Fruit fly (Drosophila melanogaster) S2 (cell line): Measurements from ENCODE around the gene CG3635.

Source experiments
- CG8478 ChIP-seq: fragments of >200 bp; optimal IDR thresholded peaks from 2 replicates; lab custom pipeline; 2018
- CTCF ChIP-seq, 2 experiments: fragments of >200 bp; optimal IDR thresholded peaks; 2 replicates each; lab custom pipeline; 2018

CG3635 gene

DNA sequence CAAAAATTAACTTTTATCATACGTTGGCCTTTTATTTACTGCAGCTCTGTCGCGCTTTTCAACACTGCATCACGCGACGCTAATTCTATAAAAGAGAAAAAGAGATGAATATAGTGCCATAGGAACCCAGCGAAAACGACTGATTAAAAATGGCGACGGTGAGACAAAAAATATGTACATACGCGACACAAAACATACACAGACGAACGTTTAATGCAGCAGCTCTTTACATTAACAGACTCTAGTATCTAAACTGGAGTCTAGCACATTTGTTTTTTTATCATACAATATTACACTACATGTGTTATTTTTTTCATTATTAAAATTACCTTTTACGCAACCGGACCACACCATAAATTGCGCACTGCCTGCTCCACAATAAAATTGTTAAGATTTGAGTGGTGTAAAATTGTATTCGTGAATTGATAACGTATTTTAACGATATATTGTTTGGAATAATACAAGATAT, 6.6 kb upstream of the CG3635 start:
- TF ChIP-seq CTCF (optimal IDR thresholded peaks at IDR 0.05; lab: Kevin White, UChicago): no peak
- no peak for TF ChIP-seq CG8478 (lab: Kevin White, UChicago)

DNA sequence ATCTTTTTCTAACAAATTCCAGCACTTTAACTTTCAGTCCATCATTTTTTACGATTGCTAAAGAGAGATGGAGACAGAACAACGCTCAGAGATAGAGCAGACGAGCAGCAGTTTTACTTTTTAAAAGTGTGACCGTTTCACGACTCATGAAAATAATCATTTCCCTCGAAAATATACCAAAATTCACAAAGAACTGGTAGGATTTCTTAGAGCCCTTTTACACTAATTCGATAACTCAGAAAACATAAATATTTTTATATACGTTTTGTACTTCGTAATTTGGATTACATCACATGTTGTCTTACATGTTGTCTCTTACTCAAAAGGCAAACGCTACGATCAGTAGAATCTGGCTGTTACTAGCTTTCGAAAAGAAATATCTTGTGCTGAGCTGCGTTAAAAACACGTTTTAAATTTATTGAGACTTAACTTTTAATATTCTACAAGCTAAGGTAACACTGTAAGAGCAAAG, 6.1 kb upstream of the CG3635 start, which contains the start of gene Clamp:
Gene Clamp, minus strand, starts transcription at position 100 of the 472 bp plus-strand sequence.
- TF ChIP-seq CG8478 (lab: Kevin White, UChicago): no peak
- no peak for TF ChIP-seq CTCF (optimal IDR thresholded peaks at IDR 0.05; lab: Kevin White, UChicago)

DNA sequence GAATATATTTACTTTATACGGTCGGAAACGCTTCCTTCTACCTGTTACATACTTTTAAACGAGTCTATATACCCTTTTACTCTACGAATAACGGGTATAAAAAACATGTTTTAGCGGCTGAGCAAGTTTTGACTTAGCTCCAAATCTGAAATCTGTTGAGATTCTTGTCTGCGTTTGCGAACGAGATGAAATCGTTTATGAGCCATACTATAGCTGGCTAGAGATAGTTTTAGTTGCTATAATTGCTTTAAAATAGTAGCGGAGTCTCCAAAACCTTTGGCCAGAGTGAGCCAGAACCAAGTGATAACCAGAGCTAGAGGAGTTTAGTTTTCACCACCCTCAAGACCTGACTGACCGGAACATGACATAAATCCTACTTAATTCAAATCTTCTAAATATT, 1.2 kb downstream of the CG3635 start:
- TF ChIP-seq CTCF (optimal IDR thresholded peaks at IDR 0.05; lab: Kevin White, UChicago) (no peak), CG8478 (lab: Kevin White, UChicago) (no peak)

DNA sequence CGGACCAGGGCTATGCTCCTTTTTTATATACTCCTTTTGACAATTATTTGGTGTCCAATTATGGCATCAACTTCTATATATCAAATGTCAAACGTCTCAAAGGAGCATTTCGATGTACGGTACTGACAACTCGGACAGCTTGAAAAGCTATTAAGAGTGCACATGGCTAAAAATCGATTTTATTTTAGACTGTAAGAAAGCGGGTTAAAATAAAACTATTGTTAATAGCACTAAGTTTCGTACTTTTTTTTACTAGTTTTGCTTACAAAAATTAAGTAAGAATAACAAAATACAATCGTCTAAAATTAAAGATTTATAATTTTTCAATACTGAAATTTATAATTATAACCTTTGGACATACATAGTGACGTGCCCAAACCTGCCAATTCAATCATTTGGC, 39.1 kb downstream of the CG3635 start, which contains the start of gene Ir40a:
Gene Ir40a, minus strand, starts transcription at position 101 of the 400 bp plus-strand sequence.
- no peak for TF ChIP-seq CG8478 (lab: Kevin White, UChicago)
- no peak for TF ChIP-seq CTCF (optimal IDR thresholded peaks at IDR 0.05; lab: Kevin White, UChicago)
